Fruit fly (Drosophila melanogaster) whole organism, embryonic: Measurements from ENCODE around the gene UbcE2H.

Experiments used
- ATbp ChIP-seq: fragments of 200-800 bp; sonication (Bioruptor generic); optimal IDR thresholded peaks from 2 replicates; lab custom pipeline; 2017; ENCODE audit warnings: missing biosample characterization, mild to moderate bottlenecking, missing genetic modification characterization, missing genetic modification reagents
- Abd-B ChIP-seq: fragments of 200-800 bp; sonication (Bioruptor generic); optimal IDR thresholded peaks from 2 replicates; lab custom pipeline; 2018; ENCODE audit warnings: missing biosample characterization, mild to moderate bottlenecking, missing genetic modification characterization, moderate library complexity
- Asciz ChIP-seq: fragments of 200-800 bp; sonication (Bioruptor generic); optimal IDR thresholded peaks from 2 replicates; lab custom pipeline; 2017; ENCODE audit warnings: missing biosample characterization, mild to moderate bottlenecking, missing genetic modification characterization, missing genetic modification reagents
- Awh ChIP-seq: fragments of 200-800 bp; sonication (Bioruptor generic); IDR thresholded peaks from 2 replicates; pipeline ENCODE4, ENCODE4 v1.3.6; 2022; ENCODE audit warnings: missing biosample characterization, missing genetic modification characterization
- Bdp1 ChIP-seq: fragments of 200-800 bp; sonication (Bioruptor generic); optimal IDR thresholded peaks from 3 replicates; lab custom pipeline; 2016; ENCODE audit warnings: missing biosample characterization, missing genetic modification characterization
- C15 ChIP-seq: fragments of 200-800 bp; sonication (Bioruptor generic); IDR thresholded peaks from 3 replicates; pipeline ENCODE4 v1.3.6; 2022; ENCODE audit warnings: missing biosample characterization, missing genetic modification characterization
- CG10979 ChIP-seq: fragments of 200-800 bp; sonication (Bioruptor generic); optimal IDR thresholded peaks from 2 replicates; lab custom pipeline; 2018; ENCODE audit warnings: missing biosample characterization, mild to moderate bottlenecking, missing genetic modification characterization, moderate library complexity
- CG14441 ChIP-seq: fragments of 200-800 bp; sonication (Bioruptor generic); IDR thresholded peaks from 2 replicates; pipeline ENCODE4 v1.3.6; 2022; ENCODE audit warnings: missing biosample characterization, missing genetic modification characterization
- CG16813 ChIP-seq: fragments of 200-800 bp; sonication (Bioruptor generic); IDR thresholded peaks from 3 replicates; pipeline ENCODE4 v1.3.6; 2022; ENCODE audit warnings: missing biosample characterization, missing genetic modification characterization; ENCODE audit not compliant: partially characterized antibody
- CG16863 ChIP-seq: fragments of 200-800 bp; sonication (Bioruptor generic); optimal IDR thresholded peaks from 3 replicates; lab custom pipeline; 2016; ENCODE audit warnings: missing biosample characterization, missing genetic modification characterization
- CG18599 ChIP-seq: fragments of 200-800 bp; sonication (Bioruptor generic); optimal IDR thresholded peaks from 3 replicates; lab custom pipeline; 2017; ENCODE audit warnings: missing biosample characterization, missing genetic modification characterization, mild to moderate bottlenecking, moderate library complexity, missing genetic modification reagents
- CG2120 ChIP-seq: fragments of 200-800 bp; sonication (Bioruptor generic); optimal IDR thresholded peaks from 3 replicates; lab custom pipeline; 2016; ENCODE audit warnings: missing biosample characterization, missing genetic modification characterization
- CG2202 ChIP-seq: fragments of 200-800 bp; sonication (Bioruptor generic); optimal IDR thresholded peaks from 2 replicates; lab custom pipeline; 2018; ENCODE audit warnings: missing biosample characterization, mild to moderate bottlenecking, missing genetic modification characterization
- CG30403 ChIP-seq: fragments of 200-800 bp; sonication (Bioruptor generic); optimal IDR thresholded peaks from 3 replicates; lab custom pipeline; 2016; ENCODE audit warnings: missing biosample characterization, missing genetic modification characterization
- CG31441 ChIP-seq: fragments of 200-800 bp; sonication (Bioruptor generic); IDR thresholded peaks from 2 replicates; pipeline ENCODE4 v1.3.6; 2022; ENCODE audit warnings: missing biosample characterization, missing genetic modification characterization
- CG3847 ChIP-seq: fragments of 200-800 bp; sonication (Bioruptor generic); IDR thresholded peaks from 2 replicates; pipeline ENCODE4 v1.3.6; 2022; ENCODE audit warnings: missing biosample characterization, missing genetic modification characterization
- CG3995 ChIP-seq: fragments of 200-800 bp; sonication (Bioruptor generic); optimal IDR thresholded peaks from 3 replicates; lab custom pipeline; 2016; ENCODE audit warnings: missing biosample characterization, missing genetic modification characterization
- CG7987 ChIP-seq: fragments of 200-800 bp; sonication (Bioruptor generic); optimal IDR thresholded peaks from 2 replicates; lab custom pipeline; 2018; ENCODE audit warnings: missing biosample characterization, mild to moderate bottlenecking, missing genetic modification characterization, moderate library complexity
- CG8281 ChIP-seq: fragments of 200-800 bp; sonication (Bioruptor generic); optimal IDR thresholded peaks from 2 replicates; lab custom pipeline; 2018; ENCODE audit warnings: missing biosample characterization, mild to moderate bottlenecking, missing genetic modification characterization, moderate library complexity
- CG9437 ChIP-seq: fragments of 200-800 bp; sonication (Bioruptor generic); optimal IDR thresholded peaks from 2 replicates; lab custom pipeline; 2018; ENCODE audit warnings: missing biosample characterization, mild to moderate bottlenecking, missing genetic modification characterization
- CoRest ChIP-seq: fragments of 200-800 bp; sonication (Bioruptor generic); optimal IDR thresholded peaks from 3 replicates; lab custom pipeline; 2018; ENCODE audit warnings: missing biosample characterization, mild to moderate bottlenecking, missing genetic modification characterization, moderate library complexity
- Dfd ChIP-seq, 2 experiments: fragments of >200 bp; optimal IDR thresholded peaks; 2 replicates each; lab custom pipeline; 2017; ENCODE audit warnings: missing biosample characterization in 2 of 2, missing genetic modification characterization in 2 of 2
- Fer2 ChIP-seq: fragments of 200-800 bp; sonication (Bioruptor generic); optimal IDR thresholded peaks from 2 replicates; lab custom pipeline; 2018; ENCODE audit warnings: missing biosample characterization, mild to moderate bottlenecking, missing genetic modification characterization, moderate library complexity
- Gug ChIP-seq: fragments of 200-800 bp; sonication (Bioruptor generic); IDR thresholded peaks from 4 replicates; pipeline ENCODE4 v1.3.6; 2022; ENCODE audit warnings: missing biosample characterization, missing genetic modification characterization
- H15 ChIP-seq: fragments of 200-800 bp; sonication (Bioruptor generic); IDR thresholded peaks from 3 replicates; pipeline ENCODE4 v1.3.6; 2022; ENCODE audit warnings: missing biosample characterization, missing genetic modification characterization
- HLH54F ChIP-seq: fragments of 200-800 bp; sonication (Bioruptor generic); optimal IDR thresholded peaks from 3 replicates; lab custom pipeline; 2016; ENCODE audit warnings: missing biosample characterization, missing genetic modification characterization
- Hey ChIP-seq: fragments of 200-800 bp; sonication (Bioruptor generic); optimal IDR thresholded peaks from 3 replicates; lab custom pipeline; 2018; ENCODE audit warnings: missing biosample characterization, mild to moderate bottlenecking, missing genetic modification characterization
- Hr51 ChIP-seq, 2 experiments: fragments of 200-800 bp; sonication (Bioruptor generic); optimal IDR thresholded peaks; 2 replicates in 1 of 2; 3 replicates in 1 of 2; lab custom pipeline; 2016 to 2018; ENCODE audit warnings: missing biosample characterization in 2 of 2, missing genetic modification characterization in 2 of 2, mild to moderate bottlenecking in 1 of 2, moderate library complexity in 1 of 2
- Med ChIP-seq: fragments of 200-800 bp; sonication (Bioruptor generic); peaks from one replicate; lab custom pipeline; 2016; ENCODE audit warnings: missing biosample characterization, missing genetic modification characterization, mild to moderate bottlenecking, inconsistent platforms, moderate library complexity
- NFAT ChIP-seq: fragments of 200-800 bp; sonication (Bioruptor generic); IDR thresholded peaks from 2 replicates; pipeline ENCODE4 v1.3.6; 2022; ENCODE audit warnings: missing biosample characterization, missing genetic modification characterization
- Rfx ChIP-seq: fragments of 200-800 bp; sonication (Bioruptor generic); IDR thresholded peaks from 2 replicates; pipeline ENCODE4 v1.3.6; 2022; ENCODE audit warnings: missing biosample characterization, missing genetic modification characterization
- Sox102F ChIP-seq: fragments of 200-800 bp; sonication (Bioruptor generic); optimal IDR thresholded peaks from 2 replicates; lab custom pipeline; 2018; ENCODE audit warnings: missing biosample characterization, mild to moderate bottlenecking, missing genetic modification characterization, moderate library complexity
- Spps ChIP-seq: fragments of 200-800 bp; sonication (Bioruptor generic); optimal IDR thresholded peaks from 2 replicates; lab custom pipeline; 2018; ENCODE audit warnings: missing biosample characterization, mild to moderate bottlenecking, missing genetic modification characterization
- TFAM ChIP-seq: fragments of 200-800 bp; sonication (Bioruptor generic); optimal IDR thresholded peaks from 2 replicates; lab custom pipeline; 2017; ENCODE audit warnings: missing biosample characterization, missing genetic modification characterization, inconsistent platforms
- Xbp1 ChIP-seq: fragments of 200-800 bp; sonication (Bioruptor generic); optimal IDR thresholded peaks from 3 replicates; lab custom pipeline; 2016; ENCODE audit warnings: missing biosample characterization, mild to moderate bottlenecking, missing genetic modification characterization
- YL-1 ChIP-seq: fragments of 200-800 bp; sonication (Bioruptor generic); optimal IDR thresholded peaks from 3 replicates; lab custom pipeline; 2017; ENCODE audit warnings: missing biosample characterization, mild to moderate bottlenecking, missing genetic modification characterization
- chm ChIP-seq: fragments of 200-800 bp; sonication (Bioruptor generic); IDR thresholded peaks from 2 replicates; pipeline ENCODE4 v1.3.6; 2022; ENCODE audit warnings: missing biosample characterization, missing genetic modification characterization
- ci ChIP-seq: fragments of 200-800 bp; sonication (Bioruptor generic); IDR thresholded peaks from 3 replicates; pipeline ENCODE4 v1.3.6; 2022; ENCODE audit warnings: missing biosample characterization, missing genetic modification characterization
- crc ChIP-seq: fragments of 200-800 bp; sonication (Bioruptor generic); optimal IDR thresholded peaks from 2 replicates; lab custom pipeline; 2016; ENCODE audit warnings: missing biosample characterization, missing genetic modification characterization
- dmrt99B ChIP-seq: fragments of 200-800 bp; sonication (Bioruptor generic); optimal IDR thresholded peaks from 2 replicates; lab custom pipeline; 2018; ENCODE audit warnings: missing biosample characterization, mild to moderate bottlenecking, missing genetic modification characterization, moderate library complexity
- gce ChIP-seq: fragments of 200-800 bp; sonication (Bioruptor generic); IDR thresholded peaks from 3 replicates; pipeline ENCODE4 v1.3.6; 2022; ENCODE audit warnings: missing biosample characterization, missing genetic modification characterization
- lab ChIP-seq: fragments of 200-800 bp; sonication (Bioruptor generic); optimal IDR thresholded peaks from 3 replicates; lab custom pipeline; 2017; ENCODE audit warnings: missing biosample characterization, missing genetic modification characterization, mild to moderate bottlenecking, moderate library complexity, missing genetic modification reagents
- lov ChIP-seq, 2 experiments: fragments of 200-800 bp in 1 of 2; fragments of >200 bp in 1 of 2; sonication (Bioruptor generic) in 1 of 2; IDR thresholded peaks in 1 of 2; optimal IDR thresholded peaks in 1 of 2; 2 replicates in 1 of 2; 3 replicates in 1 of 2; pipeline versions ENCODE4 v1.3.6 to Lab custom; 2017 to 2022; ENCODE audit warnings: missing biosample characterization in 1 of 2, missing genetic modification characterization in 1 of 2
- org-1 ChIP-seq: fragments of 200-800 bp; sonication (Bioruptor generic); optimal IDR thresholded peaks from 2 replicates; lab custom pipeline; 2017; ENCODE audit warnings: missing biosample characterization, missing genetic modification characterization
- pho ChIP-seq: fragments of 200-800 bp; sonication (Bioruptor generic); optimal IDR thresholded peaks from 2 replicates; lab custom pipeline; 2016; ENCODE audit warnings: missing biosample characterization, missing genetic modification characterization
- pros ChIP-seq: fragments of 200-800 bp; sonication (Bioruptor generic); optimal IDR thresholded peaks from 3 replicates; lab custom pipeline; 2019; ENCODE audit warnings: missing biosample characterization, mild to moderate bottlenecking, missing genetic modification characterization, moderate library complexity
- row ChIP-seq: fragments of 200-800 bp; sonication (Bioruptor generic); IDR thresholded peaks from 3 replicates; pipeline ENCODE4 v1.3.6; 2022; ENCODE audit warnings: missing biosample characterization, missing genetic modification characterization
- sima ChIP-seq: fragments of 200-800 bp; sonication (Bioruptor generic); optimal IDR thresholded peaks from 2 replicates; lab custom pipeline; 2016; ENCODE audit warnings: missing biosample characterization, missing genetic modification characterization
- tna ChIP-seq: fragments of 200-800 bp; sonication (Bioruptor generic); IDR thresholded peaks from 2 replicates; pipeline ENCODE4 v1.3.6; 2022; ENCODE audit warnings: missing biosample characterization, missing genetic modification characterization; ENCODE audit not compliant: partially characterized antibody
- unpg ChIP-seq: fragments of 200-800 bp; sonication (Bioruptor generic); optimal IDR thresholded peaks from 3 replicates; lab custom pipeline; 2018; ENCODE audit warnings: missing biosample characterization, mild to moderate bottlenecking, missing genetic modification characterization, moderate library complexity
- wdn ChIP-seq: fragments of 200-800 bp; sonication (Bioruptor generic); IDR thresholded peaks from 2 replicates; pipeline ENCODE4 v1.3.6; 2022; ENCODE audit warnings: missing biosample characterization, missing genetic modification characterization

Gene UbcE2H

dm6 chrX:8128133-8128532 is 34.3 kb upstream of the UbcE2H start (continued):
- TF ChIP-seq Fer2 (no peak), NFAT (no peak), C15 (GFP tag; lab: Robert Waterston, UW) (no peak), wdn (GFP tag; lab: Robert Waterston, UW) (no peak), Asciz (GFP tag; lab: Kevin White, UChicago) (peak; percentile 59), Awh (GFP tag; lab: Robert Waterston, UW) (peak; percentile 62; the same call in 1 of the 2 replicates), CG8281 (tag; lab: Kevin White, UChicago) (no peak), pho (GFP tag; lab: Kevin White, UChicago) (no peak), CG7987 (GFP tag; lab: Kevin White, UChicago) (no peak), CG30403 (GFP tag; lab: Kevin White, UChicago) (no peak), crc (GFP tag; lab: Kevin White, UChicago) (no peak), gce (GFP tag; lab: Robert Waterston, UW) (no peak), lov (optimal IDR thresholded peaks at IDR 0.05; lab: Kevin White, UChicago) (no peak), lov (GFP tag; IDR thresholded peaks at IDR 0.05; lab: Robert Waterston, UW) (no peak), chm (GFP tag; lab: Robert Waterston, UW) (no peak), Abd-B (GFP tag; lab: Kevin White, UChicago) (no peak), CG9437 (no peak), Rfx (no peak), CG2202 (tag; lab: Kevin White, UChicago) (no peak), CG14441 (GFP tag; lab: Robert Waterston, UW) (no peak), CoRest (tag; lab: Kevin White, UChicago) (no peak), Xbp1 (GFP tag; lab: Kevin White, UChicago) (no peak), CG3995 (GFP tag; lab: Kevin White, UChicago) (no peak), CG16863 (no peak), Sox102F (GFP tag; lab: Kevin White, UChicago) (peak; percentile 20), Med (peak; percentile 15), CG18599 (GFP tag; lab: Kevin White, UChicago) (no peak), CG2120 (no peak), Hey (tag; lab: Kevin White, UChicago) (no peak), unpg (GFP tag; lab: Kevin White, UChicago) (no peak), CG16813 (GFP tag; lab: Robert Waterston, UW) (no peak), ATbp (peak; percentile 39), tna (GFP tag; lab: Robert Waterston, UW) (no peak), pros (GFP tag; lab: Kevin White, UChicago) (no peak), row (no peak), CG3847 (GFP tag; lab: Robert Waterston, UW) (no peak), sima (GFP tag; lab: Kevin White, UChicago) (no peak), Bdp1 (no peak), TFAM (GFP tag; lab: Kevin White, UChicago) (no peak), org-1 (GFP tag; lab: Kevin White, UChicago) (no peak), YL-1 (no peak), HLH54F (GFP tag; lab: Kevin White, UChicago) (no peak), dmrt99B (peak; percentile 42), ci (GFP tag; lab: Robert Waterston, UW) (peak; percentile 42; the same call in 1 of the 3 replicates), CG10979 (tag; lab: Kevin White, UChicago) (no peak), Gug (no peak), CG31441 (GFP tag; lab: Robert Waterston, UW) (no peak), H15 (GFP tag; lab: Robert Waterston, UW) (no peak), Spps (tag; lab: Kevin White, UChicago) (no peak), Hr51 (GFP tag; optimal IDR thresholded peaks at IDR 0.05; lab: Kevin White, UChicago) (no peak), lab (no peak), Dfd (GFP tag; optimal IDR thresholded peaks at IDR 0.05; lab: Kevin White, UChicago) (no peak)
